Fruit fly (Drosophila melanogaster) whole organism, embryonic: Measurements from ENCODE around the gene CG33158.

Source experiments
- Asciz ChIP-seq: fragments of 200-800 bp; sonication (Bioruptor generic); optimal IDR thresholded peaks from 2 replicates; lab custom pipeline; 2017; ENCODE audit warnings: missing biosample characterization, mild to moderate bottlenecking, missing genetic modification characterization, missing genetic modification reagents
- CG12219 ChIP-seq: fragments of 200-800 bp; sonication (Bioruptor generic); optimal IDR thresholded peaks from 3 replicates; lab custom pipeline; 2018; ENCODE audit warnings: missing biosample characterization, mild to moderate bottlenecking, missing genetic modification characterization
- CG12236 ChIP-seq: fragments of 200-800 bp; sonication (Bioruptor generic); optimal IDR thresholded peaks from 2 replicates; lab custom pipeline; 2016; ENCODE audit warnings: missing biosample characterization, missing genetic modification characterization
- CG12391 ChIP-seq: fragments of 200-800 bp; sonication (Bioruptor generic); optimal IDR thresholded peaks from 3 replicates; lab custom pipeline; 2018; ENCODE audit warnings: missing biosample characterization, mild to moderate bottlenecking, missing genetic modification characterization, moderate library complexity
- CG12942 ChIP-seq: fragments of 200-800 bp; sonication (Bioruptor generic); optimal IDR thresholded peaks from 3 replicates; lab custom pipeline; 2016; ENCODE audit warnings: missing biosample characterization, missing genetic modification characterization
- CG14965 ChIP-seq: fragments of 200-800 bp; sonication (Bioruptor generic); optimal IDR thresholded peaks from 2 replicates; lab custom pipeline; 2016; ENCODE audit warnings: missing biosample characterization, missing genetic modification characterization, borderline replicate concordance
- CG15479 ChIP-seq: fragments of 200-800 bp; sonication (Bioruptor generic); optimal IDR thresholded peaks from 3 replicates; lab custom pipeline; 2019; ENCODE audit warnings: missing biosample characterization, mild to moderate bottlenecking, missing genetic modification characterization, moderate library complexity
- CG15601 ChIP-seq: fragments of 200-800 bp; sonication (Bioruptor generic); optimal IDR thresholded peaks from 3 replicates; lab custom pipeline; 2019; ENCODE audit warnings: missing biosample characterization, mild to moderate bottlenecking, missing genetic modification characterization, moderate library complexity
- CG16779 ChIP-seq: fragments of 200-800 bp; sonication (Bioruptor generic); IDR thresholded peaks from 2 replicates; pipeline ENCODE4 v1.3.6; 2022; ENCODE audit warnings: missing biosample characterization, missing genetic modification characterization
- CG17802 ChIP-seq: fragments of 200-800 bp; sonication (Bioruptor generic); optimal IDR thresholded peaks from 2 replicates; lab custom pipeline; 2018; ENCODE audit warnings: missing biosample characterization, mild to moderate bottlenecking, missing genetic modification characterization, moderate library complexity
- CG31441 ChIP-seq: fragments of 200-800 bp; sonication (Bioruptor generic); IDR thresholded peaks from 2 replicates; pipeline ENCODE4 v1.3.6; 2022; ENCODE audit warnings: missing biosample characterization, missing genetic modification characterization
- CG3281 ChIP-seq: fragments of 200-800 bp; sonication (Bioruptor generic); optimal IDR thresholded peaks from 3 replicates; lab custom pipeline; 2017; ENCODE audit warnings: missing biosample characterization, mild to moderate bottlenecking, missing genetic modification characterization
- CG3407 ChIP-seq: fragments of 200-800 bp; sonication (Bioruptor generic); optimal IDR thresholded peaks from 2 replicates; lab custom pipeline; 2018; ENCODE audit warnings: missing biosample characterization, mild to moderate bottlenecking, missing genetic modification characterization
- CG3995 ChIP-seq: fragments of 200-800 bp; sonication (Bioruptor generic); optimal IDR thresholded peaks from 3 replicates; lab custom pipeline; 2016; ENCODE audit warnings: missing biosample characterization, missing genetic modification characterization
- CG4730 ChIP-seq: fragments of 200-800 bp; sonication (Bioruptor generic); IDR thresholded peaks from 2 replicates; pipeline ENCODE4 v1.3.6; 2022; ENCODE audit warnings: missing biosample characterization, missing genetic modification characterization
- CG7839 ChIP-seq: fragments of 200-800 bp; sonication (Bioruptor generic); optimal IDR thresholded peaks from 3 replicates; lab custom pipeline; 2018; ENCODE audit warnings: missing biosample characterization, mild to moderate bottlenecking, missing genetic modification characterization, moderate library complexity
- Dbx ChIP-seq: fragments of 200-800 bp; sonication (Bioruptor generic); IDR thresholded peaks from 3 replicates; pipeline ENCODE4 v1.3.6; 2022; ENCODE audit warnings: missing biosample characterization, missing genetic modification characterization
- Dll ChIP-seq: fragments of 200-800 bp; sonication (Bioruptor generic); IDR thresholded peaks from 4 replicates; pipeline ENCODE4 v1.3.6; 2022; ENCODE audit warnings: missing biosample characterization, missing genetic modification characterization; ENCODE audit not compliant: partially characterized antibody
- Doc3 ChIP-seq: fragments of 200-800 bp; sonication (Bioruptor generic); IDR thresholded peaks from 3 replicates; pipeline ENCODE4 v1.3.6; 2022; ENCODE audit warnings: missing biosample characterization, missing genetic modification characterization; ENCODE audit not compliant: partially characterized antibody
- Dp ChIP-seq: fragments of 200-800 bp; sonication (Bioruptor generic); optimal IDR thresholded peaks from 2 replicates; lab custom pipeline; 2018; ENCODE audit warnings: missing biosample characterization, mild to moderate bottlenecking, missing genetic modification characterization, moderate library complexity
- HLH54F ChIP-seq: fragments of 200-800 bp; sonication (Bioruptor generic); optimal IDR thresholded peaks from 3 replicates; lab custom pipeline; 2016; ENCODE audit warnings: missing biosample characterization, missing genetic modification characterization
- Hand ChIP-seq: fragments of 200-800 bp; sonication (Bioruptor generic); optimal IDR thresholded peaks from 2 replicates; lab custom pipeline; 2017; ENCODE audit warnings: mild to moderate bottlenecking, missing biosample characterization, missing genetic modification reagents, missing genetic modification characterization
- Hmx ChIP-seq: fragments of 200-800 bp; sonication (Bioruptor generic); optimal IDR thresholded peaks from 2 replicates; lab custom pipeline; 2016; ENCODE audit warnings: missing biosample characterization, missing genetic modification characterization
- NC2α ChIP-seq: fragments of 200-800 bp; sonication (Bioruptor generic); optimal IDR thresholded peaks from 2 replicates; lab custom pipeline; 2016; ENCODE audit warnings: missing biosample characterization, missing genetic modification characterization
- NK7.1 ChIP-seq: fragments of 200-800 bp; sonication (Bioruptor generic); optimal IDR thresholded peaks from 3 replicates; lab custom pipeline; 2016; ENCODE audit warnings: missing biosample characterization, missing genetic modification characterization
- Ptx1 ChIP-seq: fragments of 200-800 bp; sonication (Bioruptor generic); IDR thresholded peaks from 2 replicates; pipeline ENCODE4 v1.3.6; 2022; ENCODE audit warnings: missing biosample characterization, missing genetic modification characterization
- Usf ChIP-seq: fragments of 200-800 bp; sonication (Bioruptor generic); optimal IDR thresholded peaks from 2 replicates; lab custom pipeline; 2017; ENCODE audit warnings: missing genotype, missing biosample characterization, missing genetic modification characterization
- ab ChIP-seq: fragments of 200-800 bp; sonication (Bioruptor generic); optimal IDR thresholded peaks from 2 replicates; lab custom pipeline; 2016; ENCODE audit warnings: missing biosample characterization, missing genetic modification characterization
- bowl ChIP-seq: fragments of 200-800 bp; sonication (Bioruptor generic); IDR thresholded peaks from 2 replicates; pipeline ENCODE4 v1.3.6; 2022; ENCODE audit warnings: missing biosample characterization, missing genetic modification characterization
- chif ChIP-seq, 2 experiments: fragments of 200-800 bp; sonication (Bioruptor generic); optimal IDR thresholded peaks; 3 replicates each; lab custom pipeline; 2016; ENCODE audit warnings: missing biosample characterization in 2 of 2, missing genetic modification characterization in 2 of 2
- crc ChIP-seq: fragments of 200-800 bp; sonication (Bioruptor generic); optimal IDR thresholded peaks from 2 replicates; lab custom pipeline; 2016; ENCODE audit warnings: missing biosample characterization, missing genetic modification characterization
- cwo ChIP-seq: fragments of 200-800 bp; sonication (Bioruptor generic); optimal IDR thresholded peaks from 3 replicates; lab custom pipeline; 2017; ENCODE audit warnings: missing biosample characterization, missing genetic modification characterization, mild to moderate bottlenecking, moderate library complexity, missing genetic modification reagents
- dmrt99B ChIP-seq: fragments of 200-800 bp; sonication (Bioruptor generic); optimal IDR thresholded peaks from 2 replicates; lab custom pipeline; 2018; ENCODE audit warnings: missing biosample characterization, mild to moderate bottlenecking, missing genetic modification characterization, moderate library complexity
- exex ChIP-seq: fragments of 200-800 bp; sonication (Bioruptor generic); optimal IDR thresholded peaks from 4 replicates; lab custom pipeline; 2018; ENCODE audit warnings: missing biosample characterization, mild to moderate bottlenecking, missing genetic modification characterization, moderate library complexity
- ftz-f1 ChIP-seq: fragments of 200-800 bp; sonication (Bioruptor generic); optimal IDR thresholded peaks from 2 replicates; lab custom pipeline; 2016; ENCODE audit warnings: missing biosample characterization, missing genetic modification characterization
- gfzf ChIP-seq: fragments of 200-800 bp; sonication (Bioruptor generic); optimal IDR thresholded peaks from 2 replicates; lab custom pipeline; 2016; ENCODE audit warnings: missing biosample characterization, mild to moderate bottlenecking, missing genetic modification characterization, moderate library complexity
- hbn ChIP-seq: fragments of 200-800 bp; sonication (Bioruptor generic); IDR thresholded peaks from 2 replicates; pipeline ENCODE4 v1.3.6; 2022; ENCODE audit warnings: missing biosample characterization, missing genetic modification characterization; ENCODE audit not compliant: partially characterized antibody
- hkb ChIP-seq, 2 experiments: fragments of 200-800 bp in 1 of 2; fragments of >200 bp in 1 of 2; sonication (Bioruptor generic) in 1 of 2; IDR thresholded peaks in 1 of 2; optimal IDR thresholded peaks in 1 of 2; 2 replicates each; pipeline versions ENCODE4 v1.3.6 to Lab custom; 2017 to 2022; ENCODE audit warnings: missing biosample characterization in 1 of 2, missing genetic modification characterization in 1 of 2
- inv ChIP-seq: fragments of 200-800 bp; sonication (Bioruptor generic); IDR thresholded peaks from 2 replicates; pipeline ENCODE4 v1.3.6; 2022; ENCODE audit warnings: missing biosample characterization, missing genetic modification characterization; ENCODE audit not compliant: partially characterized antibody
- jumu ChIP-seq: fragments of 200-800 bp; sonication (Bioruptor generic); optimal IDR thresholded peaks from 3 replicates; lab custom pipeline; 2016; ENCODE audit warnings: missing biosample characterization, missing genetic modification characterization
- mam ChIP-seq: fragments of 200-800 bp; sonication (Bioruptor generic); optimal IDR thresholded peaks from 3 replicates; lab custom pipeline; 2016; ENCODE audit warnings: missing biosample characterization, missing genetic modification characterization
- mld ChIP-seq: fragments of 200-800 bp; sonication (Bioruptor generic); IDR thresholded peaks from 3 replicates; pipeline ENCODE4 v1.3.6; 2022; ENCODE audit warnings: missing biosample characterization, missing genetic modification characterization; ENCODE audit not compliant: partially characterized antibody
- oc ChIP-seq: fragments of 200-800 bp; sonication (Bioruptor generic); optimal IDR thresholded peaks from 2 replicates; lab custom pipeline; 2018; ENCODE audit warnings: missing biosample characterization, mild to moderate bottlenecking, missing genetic modification characterization, moderate library complexity
- otp ChIP-seq: fragments of 200-800 bp; sonication (Bioruptor generic); IDR thresholded peaks from 3 replicates; pipeline ENCODE4, ENCODE4 v1.3.6; 2022; ENCODE audit warnings: missing biosample characterization, missing genetic modification characterization
- pho ChIP-seq: fragments of 200-800 bp; sonication (Bioruptor generic); optimal IDR thresholded peaks from 2 replicates; lab custom pipeline; 2016; ENCODE audit warnings: missing biosample characterization, missing genetic modification characterization
- shn ChIP-seq: fragments of 200-800 bp; sonication (Bioruptor generic); optimal IDR thresholded peaks from 3 replicates; lab custom pipeline; 2016; ENCODE audit warnings: missing biosample characterization, missing genetic modification characterization
- stwl ChIP-seq: fragments of 200-800 bp; sonication (Bioruptor generic); optimal IDR thresholded peaks from 3 replicates; lab custom pipeline; 2018; ENCODE audit warnings: missing biosample characterization, mild to moderate bottlenecking, missing genetic modification characterization, moderate library complexity
- toy ChIP-seq: fragments of 200-800 bp; sonication (Bioruptor generic); IDR thresholded peaks from 2 replicates; pipeline ENCODE4 v1.3.6; 2022; ENCODE audit warnings: missing biosample characterization, missing genetic modification characterization
- tup ChIP-seq: fragments of 200-800 bp; sonication (Bioruptor generic); optimal IDR thresholded peaks from 2 replicates; lab custom pipeline; 2016; ENCODE audit warnings: missing biosample characterization, mild to moderate bottlenecking, missing genetic modification characterization, moderate library complexity

The CG33158 gene

DNA sequence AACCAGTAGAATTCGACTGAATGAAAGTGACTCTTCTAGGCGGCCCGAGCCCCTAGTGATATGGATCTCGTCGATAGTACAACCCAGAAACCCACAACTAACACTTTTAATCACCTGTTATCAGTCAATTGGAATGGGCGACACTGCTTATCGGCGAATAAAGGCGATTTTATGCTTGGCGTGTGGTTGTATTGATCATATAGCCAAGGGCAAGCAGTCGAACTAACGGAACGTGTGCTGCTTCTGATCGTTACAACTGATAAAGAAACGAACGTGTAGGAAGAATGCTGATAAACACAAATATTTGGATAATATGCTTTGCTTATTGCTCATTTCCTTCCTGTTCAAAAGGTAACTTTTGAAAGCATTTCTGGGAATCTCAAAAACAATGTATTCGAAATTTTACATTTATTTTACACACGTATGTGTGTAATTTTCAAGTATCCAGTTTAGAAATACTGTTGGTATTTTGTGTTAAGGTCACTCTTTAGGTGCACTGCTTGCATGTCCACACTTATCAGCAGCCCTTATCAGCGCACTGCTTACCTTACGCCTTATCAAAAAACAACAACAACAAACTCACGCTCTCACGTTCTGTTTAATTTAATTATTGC lies 38.1 kb upstream of the CG33158 start, which contains the start of gene Agpat4 (continued):
- no peak for TF ChIP-seq Dll (GFP tag; lab: Robert Waterston, UW)
- TF ChIP-seq CG31441, result no peak
- no peak for TF ChIP-seq Asciz
- no peak for TF ChIP-seq HLH54F (GFP tag; lab: Kevin White, UChicago)
- TF ChIP-seq shn (GFP tag; lab: Kevin White, UChicago), result no peak
- TF ChIP-seq Doc3 (GFP tag; lab: Robert Waterston, UW), result no peak
- no peak for TF ChIP-seq CG7839 (tag; lab: Kevin White, UChicago)
- TF ChIP-seq CG12391 (tag; lab: Kevin White, UChicago), result no peak
- peak; percentile 74 for TF ChIP-seq stwl
- TF ChIP-seq gfzf, result peak; percentile 87
- peak; percentile 88 for TF ChIP-seq exex (tag; lab: Kevin White, UChicago)
- TF ChIP-seq inv (GFP tag; lab: Robert Waterston, UW), result peak; percentile 23; the same call in 1 of the 2 replicates
- TF ChIP-seq hkb (optimal IDR thresholded peaks at IDR 0.05; lab: Kevin White, UChicago), result no peak
- TF ChIP-seq hkb (GFP tag; IDR thresholded peaks at IDR 0.05; lab: Robert Waterston, UW), result no peak
- TF ChIP-seq Hmx (GFP tag; lab: Kevin White, UChicago), result no peak
- TF ChIP-seq jumu, result no peak
- TF ChIP-seq CG12942 (GFP tag; lab: Kevin White, UChicago), result no peak
- peak; percentile 85 for TF ChIP-seq cwo (GFP tag; lab: Kevin White, UChicago)
- no peak for TF ChIP-seq hbn (GFP tag; lab: Robert Waterston, UW)
- TF ChIP-seq Ptx1 (GFP tag; lab: Robert Waterston, UW), result no peak
- TF ChIP-seq toy (GFP tag; lab: Robert Waterston, UW), result no peak
- TF ChIP-seq Hand (GFP tag; lab: Kevin White, UChicago), result no peak
- no peak for TF ChIP-seq CG17802 (tag; lab: Kevin White, UChicago)
- TF ChIP-seq CG4730 (GFP tag; lab: Robert Waterston, UW), result no peak
- no peak for TF ChIP-seq CG3281 (GFP tag; lab: Kevin White, UChicago)
- TF ChIP-seq oc (tag; lab: Kevin White, UChicago), result no peak
- no peak for TF ChIP-seq otp (GFP tag; lab: Robert Waterston, UW)
- no peak for TF ChIP-seq CG16779
- no peak for TF ChIP-seq NC2α (GFP tag; lab: Kevin White, UChicago)
- TF ChIP-seq tup (GFP tag; lab: Kevin White, UChicago), result no peak
- no peak for TF ChIP-seq CG14965 (GFP tag; lab: Kevin White, UChicago)
- no peak for TF ChIP-seq ab (GFP tag; lab: Kevin White, UChicago)
- no peak for TF ChIP-seq mam (GFP tag; lab: Kevin White, UChicago)
- TF ChIP-seq Dp (GFP tag; lab: Kevin White, UChicago), result peak; percentile 48
- no peak for TF ChIP-seq CG15601 (tag; lab: Kevin White, UChicago)
- no peak for TF ChIP-seq chif (GFP tag; optimal IDR thresholded peaks at IDR 0.05; lab: Kevin White, UChicago)
- no peak for TF ChIP-seq CG12236 (GFP tag; lab: Kevin White, UChicago)
- no peak for TF ChIP-seq CG3407 (GFP tag; lab: Kevin White, UChicago)
- no peak for TF ChIP-seq CG15479 (GFP tag; lab: Kevin White, UChicago)
- no peak for TF ChIP-seq crc
- TF ChIP-seq mld (GFP tag; lab: Robert Waterston, UW), result no peak
- TF ChIP-seq CG3995 (GFP tag; lab: Kevin White, UChicago), result no peak
- TF ChIP-seq dmrt99B (tag; lab: Kevin White, UChicago), result no peak
- TF ChIP-seq bowl (GFP tag; lab: Robert Waterston, UW), result no peak
- TF ChIP-seq Dbx, result 0 out of 3 replicates have a peak, but pooled peaks have one; percentile 3
- peak; percentile 42 for TF ChIP-seq ftz-f1 (GFP tag; lab: Kevin White, UChicago)
- no peak for TF ChIP-seq pho
- no peak for TF ChIP-seq NK7.1 (GFP tag; lab: Kevin White, UChicago)
- TF ChIP-seq CG12219 (GFP tag; lab: Kevin White, UChicago), result no peak
- TF ChIP-seq Usf (GFP tag; lab: Kevin White, UChicago), result no peak
